Worm (Caenorhabditis elegans): ENCODE results near the gene K08D9.2.

Gene K08D9.2

ce11 chrV:3210147-3210546 is 17.3 kb upstream of the K08D9.2 start, which contains the start of gene apx-1:
Gene apx-1, plus strand, starts transcription at chrV:3210196.
- no peak for TF ChIP-seq eor-1 (tag; optimal IDR thresholded peaks at IDR 0.05)
- no peak for TF ChIP-seq ceh-28 (tag; optimal IDR thresholded peaks at IDR 0.05)
- no peak for TF ChIP-seq ZK546.5 (tag; optimal IDR thresholded peaks at IDR 0.05)
- no peak for TF ChIP-seq lin-15B (tag; optimal IDR thresholded peaks at IDR 0.05)
- no peak for TF ChIP-seq ama-1 (optimal IDR thresholded peaks at IDR 0.05)
- no peak for TF ChIP-seq ztf-4 (tag; optimal IDR thresholded peaks at IDR 0.05)
- no peak for TF ChIP-seq lin-39 (tag; optimal IDR thresholded peaks at IDR 0.05)
- TF ChIP-seq nhr-237 (tag; optimal IDR thresholded peaks at IDR 0.05) = no peak
- no peak for TF ChIP-seq tbx-2 (tag; optimal IDR thresholded peaks at IDR 0.05)
- TF ChIP-seq egl-5 (tag; optimal IDR thresholded peaks at IDR 0.05) = no peak
- no peak for TF ChIP-seq mdl-1 (tag; optimal IDR thresholded peaks at IDR 0.05)
- TF ChIP-seq pqm-1 (tag; optimal IDR thresholded peaks at IDR 0.05) = no peak
- no peak for TF ChIP-seq nhr-11 (tag; optimal IDR thresholded peaks at IDR 0.05)
- TF ChIP-seq nhr-43 (tag; optimal IDR thresholded peaks at IDR 0.05; ENCODE audit: poor library complexity, severe bottlenecking) = no peak
- no peak for TF ChIP-seq ceh-16 (tag; optimal IDR thresholded peaks at IDR 0.05)

DNA sequence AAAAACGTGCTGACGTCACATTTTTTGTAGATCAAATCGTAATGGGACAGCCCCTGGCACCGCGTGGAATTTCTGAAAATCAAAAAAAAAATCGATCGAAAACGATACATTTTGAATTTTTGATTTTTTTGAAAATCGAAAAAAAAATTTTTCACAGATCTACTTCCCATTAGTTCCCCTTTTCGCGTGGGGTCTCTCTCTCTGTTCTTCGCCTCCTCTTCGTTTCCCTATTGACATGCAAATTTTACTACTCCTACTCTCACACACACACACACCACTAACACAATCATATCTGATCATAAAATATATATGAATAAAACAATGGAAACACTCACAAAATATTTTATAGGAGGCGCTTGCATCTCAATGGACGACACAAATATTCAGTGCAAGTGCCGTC is 8.9 kb upstream of the K08D9.2 start:
- no peak for TF ChIP-seq ZK546.5 (tag; optimal IDR thresholded peaks at IDR 0.05)
- no peak for TF ChIP-seq lin-39 (tag; optimal IDR thresholded peaks at IDR 0.05)
- no peak for TF ChIP-seq nfya-1 (tag; optimal IDR thresholded peaks at IDR 0.05; ENCODE audit: insufficient read depth)
- TF ChIP-seq egl-27 (tag; optimal IDR thresholded peaks at IDR 0.05) = no peak
- no peak for TF ChIP-seq R02D3.7 (tag; optimal IDR thresholded peaks at IDR 0.05)
- TF ChIP-seq aly-2 (tag; optimal IDR thresholded peaks at IDR 0.05) = no peak
- no peak for TF ChIP-seq nhr-67 (tag; optimal IDR thresholded peaks at IDR 0.05)
- no peak for TF ChIP-seq unc-39 (tag; optimal IDR thresholded peaks at IDR 0.05)
- no peak for TF ChIP-seq sea-2 (GFP tag; optimal IDR thresholded peaks at IDR 0.05)

ce11 chrV:3230150-3230549 is 2.7 kb downstream of the K08D9.2 start:
- no peak for TF ChIP-seq ceh-82 (tag; optimal IDR thresholded peaks at IDR 0.05)

- TF ChIP-seq ceh-82 (tag; optimal IDR thresholded peaks at IDR 0.05) = no peak
- TF ChIP-seq skn-1 (tag; optimal IDR thresholded peaks at IDR 0.05) = no peak
- no peak for TF ChIP-seq fos-1 (tag; optimal IDR thresholded peaks at IDR 0.05)
- no peak for TF ChIP-seq egl-5 (tag; optimal IDR thresholded peaks at IDR 0.05)
- no peak for TF ChIP-seq R02D3.7 (tag; optimal IDR thresholded peaks at IDR 0.05)
- no peak for TF ChIP-seq fkh-2 (tag; optimal IDR thresholded peaks at IDR 0.05)
- no peak for TF ChIP-seq lin-39 (tag; optimal IDR thresholded peaks at IDR 0.05)
- no peak for TF ChIP-seq eor-1 (tag; optimal IDR thresholded peaks at IDR 0.05)
- no peak for TF ChIP-seq nhr-237 (tag; optimal IDR thresholded peaks at IDR 0.05)
Measured at ce11 chrV:3230597-3230996, 3.1 kb downstream of the K08D9.2 start, which contains the start of gene K08D9.10. Gene K08D9.10, plus strand, starts transcription at chrV:3230897.

DNA sequence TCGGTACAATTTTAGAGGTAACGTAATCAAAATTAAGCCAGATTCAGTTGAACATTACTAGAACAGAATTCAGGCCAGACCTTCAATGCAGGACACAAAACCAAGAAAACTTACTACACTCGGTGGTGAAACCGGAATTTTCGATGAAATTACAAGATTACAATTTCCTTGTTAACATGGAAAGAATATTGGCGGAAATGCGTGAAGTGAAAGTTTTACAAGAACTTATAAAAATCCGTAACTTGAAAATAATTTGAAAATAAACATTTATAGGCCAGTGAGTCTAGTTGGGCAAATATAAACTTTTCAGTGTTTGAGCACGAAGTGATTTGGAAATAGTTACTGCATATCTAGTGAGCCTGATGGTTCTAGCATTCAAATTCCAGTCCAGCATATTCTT is 7.4 kb downstream of the K08D9.2 start, which contains the start of gene K08D9.6:
K08D9.6 (minus strand) TSS at position 101 of the 400 bp plus-strand sequence.
- TF ChIP-seq snpc-4 (tag; optimal IDR thresholded peaks at IDR 0.05) = no peak
- TF ChIP-seq nhr-76 (tag; optimal IDR thresholded peaks at IDR 0.05) = no peak
- TF ChIP-seq ceh-16 (tag; optimal IDR thresholded peaks at IDR 0.05) = no peak
- no peak for TF ChIP-seq elt-1 (tag; optimal IDR thresholded peaks at IDR 0.05)
- no peak for TF ChIP-seq lin-39 (tag; optimal IDR thresholded peaks at IDR 0.05)
- TF ChIP-seq aly-2 (tag; optimal IDR thresholded peaks at IDR 0.05) = no peak
- TF ChIP-seq eor-1 (tag; optimal IDR thresholded peaks at IDR 0.05) = no peak

ce11 chrV:3236610-3237009 is 9.1 kb downstream of the K08D9.2 start, which contains the start of the genes K08D9.9 and str-16:
Gene K08D9.9, minus strand, starts transcription at chrV:3236710.
Gene str-16, plus strand, starts transcription at chrV:3236875.
- TF ChIP-seq mml-1 (tag; optimal IDR thresholded peaks at IDR 0.05) (no peak), ceh-82 (tag; optimal IDR thresholded peaks at IDR 0.05) (no peak), tbx-2 (tag; optimal IDR thresholded peaks at IDR 0.05) (no peak), nfya-1 (tag; optimal IDR thresholded peaks at IDR 0.05; ENCODE audit: insufficient read depth) (no peak), nhr-76 (tag; optimal IDR thresholded peaks at IDR 0.05) (no peak), nhr-237 (tag; optimal IDR thresholded peaks at IDR 0.05) (no peak), ztf-11 (tag; optimal IDR thresholded peaks at IDR 0.05) (no peak), pha-4 (tag; optimal IDR thresholded peaks at IDR 0.05) (no peak), ceh-9 (tag; optimal IDR thresholded peaks at IDR 0.05) (no peak), nhr-23 (tag; optimal IDR thresholded peaks at IDR 0.05) (no peak), mdl-1 (tag; optimal IDR thresholded peaks at IDR 0.05) (no peak), nhr-67 (tag; optimal IDR thresholded peaks at IDR 0.05) (no peak), snpc-4 (tag; optimal IDR thresholded peaks at IDR 0.05) (no peak), nhr-28 (tag; optimal IDR thresholded peaks at IDR 0.05) (no peak), R02D3.7 (tag; optimal IDR thresholded peaks at IDR 0.05) (no peak)
